Worm (Caenorhabditis elegans): ENCODE measurements around the gene cwf-19L2.

Gene cwf-19L2

DNA sequence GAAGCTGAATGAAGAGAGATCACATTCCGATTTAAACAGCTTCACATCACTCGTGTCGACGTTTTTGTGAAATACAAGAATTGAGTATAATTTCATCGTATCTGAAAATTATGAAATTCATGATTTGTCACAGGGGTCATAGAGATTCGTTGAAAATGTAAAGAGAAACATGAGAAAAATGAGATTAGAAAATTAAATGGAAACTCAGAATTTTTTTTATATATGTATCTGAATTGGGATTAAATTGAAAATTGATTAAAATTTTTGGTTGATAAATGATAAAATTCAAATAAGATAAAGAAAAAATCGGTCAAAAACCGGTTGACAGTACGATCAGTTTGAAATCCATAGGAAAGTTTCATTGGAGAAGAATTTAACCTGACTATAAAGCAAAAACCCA, 5.9 kb upstream of the cwf-19L2 start, which contains the start of gene ykt-6:
TSS of gene ykt-6 (minus strand) at position 101 of the 400 bp plus-strand sequence.
- TF ChIP-seq F57A8.1 (GFP tag; optimal IDR thresholded peaks at IDR 0.05) (no peak), bed-2 (GFP tag; IDR thresholded peaks at IDR 0.05) (no peak), mel-28 (tag; optimal IDR thresholded peaks at IDR 0.05; ENCODE audit: borderline replicate concordance) (no peak), Y56A3A.18 (GFP tag; IDR thresholded peaks at IDR 0.05) (no peak), egl-44 (GFP tag; IDR thresholded peaks at IDR 0.05) (no peak), hlh-26 (GFP tag; conservative IDR thresholded peaks at IDR 0.05) (no peak), lin-40 (tag; optimal IDR thresholded peaks at IDR 0.05) (no peak), ztf-26 (tag; optimal IDR thresholded peaks at IDR 0.05) (no peak)

DNA sequence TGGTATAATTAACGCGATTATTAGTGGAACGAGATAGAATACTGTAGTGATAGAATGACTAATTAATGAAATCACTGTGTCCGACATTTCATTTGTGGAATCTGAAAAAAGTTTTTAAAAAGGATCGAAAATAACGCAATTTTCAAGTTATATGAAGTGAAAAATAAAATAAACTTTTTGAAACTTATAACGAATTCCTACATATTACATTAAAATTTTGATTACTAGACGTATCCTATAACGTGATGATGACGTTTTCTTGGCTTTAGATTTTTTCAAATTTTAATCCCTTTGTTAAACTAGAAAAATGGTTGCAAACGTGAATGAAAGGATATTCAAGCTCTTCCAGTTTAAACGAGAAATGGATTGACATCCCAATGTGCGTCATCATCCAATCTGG, 3.0 kb upstream of the cwf-19L2 start, which contains the start of gene algn-11:
TSS of gene algn-11 (minus strand) at position 101 of the 400 bp plus-strand sequence.
- TF ChIP-seq C17E4.6 (GFP tag; IDR thresholded peaks at IDR 0.05): no peak
- no peak for TF ChIP-seq ceh-58 (GFP tag; IDR thresholded peaks at IDR 0.05)
- TF ChIP-seq repo-1 (tag; optimal IDR thresholded peaks at IDR 0.05): no peak

DNA sequence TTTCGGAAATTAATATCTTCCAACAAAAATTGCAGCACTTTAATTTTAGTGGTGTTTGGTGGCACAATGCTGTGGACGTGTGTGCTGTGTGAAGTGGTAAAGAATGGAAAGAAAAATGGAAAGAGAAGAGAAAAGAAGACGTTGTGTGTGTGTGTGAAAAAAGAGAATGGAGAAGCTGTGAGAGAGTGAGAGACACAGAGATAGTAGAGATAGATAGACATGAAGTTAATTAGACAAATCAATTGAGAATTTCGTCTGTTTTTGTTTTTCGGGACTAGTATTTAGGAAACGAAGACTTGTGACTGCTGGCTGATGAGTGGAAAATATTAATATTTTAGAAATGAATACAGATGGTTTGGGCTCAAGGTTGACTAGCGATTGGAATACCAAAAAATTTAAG, 2.2 kb upstream of the cwf-19L2 start:
- no peak for TF ChIP-seq hrde-1 (tag; optimal IDR thresholded peaks at IDR 0.05; ENCODE audit: borderline replicate concordance)
- TF ChIP-seq F55B11.4 (tag; optimal IDR thresholded peaks at IDR 0.05; ENCODE audit: borderline replicate concordance, insufficient read depth): no peak
- TF ChIP-seq Y95B8A.8 (GFP tag; IDR thresholded peaks at IDR 0.05): no peak
- no peak for TF ChIP-seq lin-35 (GFP tag; optimal IDR thresholded peaks at IDR 0.05)
- TF ChIP-seq tbx-9 (tag; optimal IDR thresholded peaks at IDR 0.05; ENCODE audit: borderline replicate concordance): no peak
- TF ChIP-seq madf-8 (GFP tag; conservative IDR thresholded peaks at IDR 0.05): no peak
- TF ChIP-seq snpc-1.1 (tag; optimal IDR thresholded peaks at IDR 0.05; ENCODE audit: insufficient read depth): no peak
- no peak for TF ChIP-seq lin-26 (GFP tag; IDR thresholded peaks at IDR 0.05)
- TF ChIP-seq mes-4 (tag; optimal IDR thresholded peaks at IDR 0.05): no peak
- TF ChIP-seq snpc-1.3 (tag; optimal IDR thresholded peaks at IDR 0.05; ENCODE audit: insufficient read depth): no peak
- TF ChIP-seq pha-4 (tag; optimal IDR thresholded peaks at IDR 0.05): no peak
- TF ChIP-seq lin-54 (GFP tag; optimal IDR thresholded peaks at IDR 0.05): no peak
- no peak for TF ChIP-seq F33H1.4 (GFP tag; IDR thresholded peaks at IDR 0.05)
- no peak for TF ChIP-seq nfya-2 (GFP tag; IDR thresholded peaks at IDR 0.05)
- no peak for TF ChIP-seq ceh-91 (GFP tag; IDR thresholded peaks at IDR 0.05)
- TF ChIP-seq snpc-4 (GFP tag; optimal IDR thresholded peaks at IDR 0.05): no peak
- TF ChIP-seq snpc-4 (tag; optimal IDR thresholded peaks at IDR 0.05): no peak
- TF ChIP-seq Y67H2A.10 (GFP tag; conservative IDR thresholded peaks at IDR 0.05): no peak
- no peak for TF ChIP-seq nhr-80 (tag; optimal IDR thresholded peaks at IDR 0.05)

DNA sequence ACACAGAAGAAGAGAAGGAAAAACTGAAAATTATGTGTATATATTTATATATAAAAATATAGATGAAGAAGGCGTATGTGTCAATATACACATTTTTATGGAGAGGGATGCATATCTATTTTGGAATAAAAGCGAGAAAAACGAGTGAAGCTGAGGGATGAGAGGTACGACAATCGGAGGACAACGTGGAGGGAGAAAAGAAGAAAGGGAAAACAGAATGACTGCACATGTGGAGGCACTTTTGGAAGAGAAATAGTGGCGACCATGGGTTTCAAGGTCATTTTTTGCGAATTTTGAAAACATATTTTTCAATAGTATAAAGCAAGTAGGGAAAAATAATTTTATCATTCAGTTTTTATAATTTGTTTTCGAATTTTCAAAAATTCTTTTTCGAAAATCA, 865 bp upstream of the cwf-19L2 start:
- TF ChIP-seq attf-5 (GFP tag; optimal IDR thresholded peaks at IDR 0.05) (no peak), let-607 (tag; optimal IDR thresholded peaks at IDR 0.05) (peak in 1 of 2 experiments; percentile 2), nhr-80 (tag; optimal IDR thresholded peaks at IDR 0.05) (peak; percentile 40)

Data from whole organism, young adult.